Fruit fly (Drosophila melanogaster) whole organism, embryonic: Measurements from ENCODE around the gene fal.

Experiments
- Atf6 ChIP-seq: fragments of 200-800 bp; sonication (Bioruptor generic); IDR thresholded peaks from 2 replicates; pipeline ENCODE4 v1.3.6; 2022; ENCODE audit warnings: missing biosample characterization, missing genetic modification characterization
- Awh ChIP-seq: fragments of 200-800 bp; sonication (Bioruptor generic); IDR thresholded peaks from 2 replicates; pipeline ENCODE4, ENCODE4 v1.3.6; 2022; ENCODE audit warnings: missing biosample characterization, missing genetic modification characterization
- Bdp1 ChIP-seq: fragments of 200-800 bp; sonication (Bioruptor generic); optimal IDR thresholded peaks from 3 replicates; lab custom pipeline; 2016; ENCODE audit warnings: missing biosample characterization, missing genetic modification characterization
- Bgb ChIP-seq: fragments of 200-800 bp; sonication (Bioruptor generic); IDR thresholded peaks from 2 replicates; pipeline ENCODE4 v1.3.6; 2022; ENCODE audit warnings: missing biosample characterization, missing genetic modification characterization; ENCODE audit not compliant: partially characterized antibody
- CG10274 ChIP-seq: fragments of 200-800 bp; sonication (Bioruptor generic); optimal IDR thresholded peaks from 3 replicates; lab custom pipeline; 2017; ENCODE audit warnings: missing biosample characterization, mild to moderate bottlenecking, missing genetic modification characterization
- CG11504 ChIP-seq: fragments of 200-800 bp; sonication (Bioruptor generic); optimal IDR thresholded peaks from 3 replicates; lab custom pipeline; 2019; ENCODE audit warnings: missing biosample characterization, mild to moderate bottlenecking, missing genetic modification characterization, moderate library complexity
- CG1233 ChIP-seq: fragments of 200-800 bp; sonication (Bioruptor generic); optimal IDR thresholded peaks from 4 replicates; lab custom pipeline; 2018; ENCODE audit warnings: missing biosample characterization, mild to moderate bottlenecking, missing genetic modification characterization
- CG15696 ChIP-seq: fragments of 200-800 bp; sonication (Bioruptor generic); optimal IDR thresholded peaks from 2 replicates; lab custom pipeline; 2019; ENCODE audit warnings: missing biosample characterization, mild to moderate bottlenecking, missing genetic modification characterization, moderate library complexity
- CG17385 ChIP-seq: fragments of 200-800 bp; sonication (Bioruptor generic); optimal IDR thresholded peaks from 3 replicates; lab custom pipeline; 2018; ENCODE audit warnings: missing biosample characterization, mild to moderate bottlenecking, missing genetic modification characterization
- CG2678 ChIP-seq: fragments of 200-800 bp; sonication (Bioruptor generic); optimal IDR thresholded peaks from 3 replicates; lab custom pipeline; 2019; ENCODE audit warnings: missing biosample characterization, mild to moderate bottlenecking, missing genetic modification characterization, moderate library complexity
- CG31224 ChIP-seq: fragments of 200-800 bp; sonication (Bioruptor generic); IDR thresholded peaks from 2 replicates; pipeline ENCODE4 v1.3.6; 2022; ENCODE audit warnings: missing biosample characterization, missing genetic modification characterization
- CG32532 ChIP-seq: fragments of 200-800 bp; sonication (Bioruptor generic); IDR thresholded peaks from 2 replicates; pipeline ENCODE4 v1.3.6; 2022; ENCODE audit warnings: missing biosample characterization, missing genetic modification characterization
- CG33557 ChIP-seq: fragments of 200-800 bp; sonication (Bioruptor generic); optimal IDR thresholded peaks from 2 replicates; lab custom pipeline; 2019; ENCODE audit warnings: missing biosample characterization, mild to moderate bottlenecking, missing genetic modification characterization, moderate library complexity
- CG34422 ChIP-seq: fragments of 200-800 bp; sonication (Bioruptor generic); IDR thresholded peaks from 3 replicates; pipeline ENCODE4 v1.3.6; 2022; ENCODE audit warnings: missing biosample characterization, missing genetic modification characterization
- CG3838 ChIP-seq: fragments of 200-800 bp; sonication (Bioruptor generic); optimal IDR thresholded peaks from 3 replicates; lab custom pipeline; 2016; ENCODE audit warnings: missing biosample characterization, missing genetic modification characterization
- CG3847 ChIP-seq: fragments of 200-800 bp; sonication (Bioruptor generic); IDR thresholded peaks from 2 replicates; pipeline ENCODE4 v1.3.6; 2022; ENCODE audit warnings: missing biosample characterization, missing genetic modification characterization
- CG42726 ChIP-seq: fragments of 200-800 bp; sonication (Bioruptor generic); IDR thresholded peaks from 2 replicates; pipeline ENCODE4 v1.3.6; 2022; ENCODE audit warnings: missing biosample characterization, missing genetic modification characterization; ENCODE audit not compliant: partially characterized antibody
- CG9437 ChIP-seq: fragments of 200-800 bp; sonication (Bioruptor generic); optimal IDR thresholded peaks from 2 replicates; lab custom pipeline; 2018; ENCODE audit warnings: missing biosample characterization, mild to moderate bottlenecking, missing genetic modification characterization
- CG9797 ChIP-seq: fragments of 200-800 bp; sonication (Bioruptor generic); optimal IDR thresholded peaks from 3 replicates; lab custom pipeline; 2018; ENCODE audit warnings: missing biosample characterization, mild to moderate bottlenecking, missing genetic modification characterization
- Dfd ChIP-seq, 2 experiments: fragments of >200 bp; optimal IDR thresholded peaks; 2 replicates each; lab custom pipeline; 2017; ENCODE audit warnings: missing biosample characterization in 2 of 2, missing genetic modification characterization in 2 of 2
- Dp ChIP-seq: fragments of 200-800 bp; sonication (Bioruptor generic); optimal IDR thresholded peaks from 2 replicates; lab custom pipeline; 2018; ENCODE audit warnings: missing biosample characterization, mild to moderate bottlenecking, missing genetic modification characterization, moderate library complexity
- ERR ChIP-seq: fragments of 200-800 bp; sonication (Bioruptor generic); optimal IDR thresholded peaks from 2 replicates; lab custom pipeline; 2016; ENCODE audit warnings: missing biosample characterization, missing genetic modification characterization
- Ets97D ChIP-seq: fragments of 200-800 bp; sonication (Bioruptor generic); optimal IDR thresholded peaks from 3 replicates; lab custom pipeline; 2016; ENCODE audit warnings: missing biosample characterization, missing genetic modification characterization
- HLHmδ ChIP-seq: fragments of 200-800 bp; sonication (Bioruptor generic); optimal IDR thresholded peaks from 2 replicates; lab custom pipeline; 2018; ENCODE audit warnings: missing biosample characterization, mild to moderate bottlenecking, missing genetic modification characterization, moderate library complexity
- HmgZ ChIP-seq: fragments of 200-800 bp; sonication (Bioruptor generic); optimal IDR thresholded peaks from 2 replicates; lab custom pipeline; 2018; ENCODE audit warnings: missing biosample characterization, mild to moderate bottlenecking, missing genetic modification characterization
- Kr ChIP-seq: fragments of 200-800 bp; sonication (Bioruptor generic); optimal IDR thresholded peaks from 2 replicates; lab custom pipeline; 2017; ENCODE audit warnings: missing biosample characterization, mild to moderate bottlenecking, missing genetic modification characterization
- Myb ChIP-seq: fragments of 200-800 bp; sonication (Bioruptor generic); optimal IDR thresholded peaks from 2 replicates; lab custom pipeline; 2016; ENCODE audit warnings: missing biosample characterization, missing genetic modification characterization
- NC2β ChIP-seq: fragments of 200-800 bp; sonication (Bioruptor generic); optimal IDR thresholded peaks from 2 replicates; lab custom pipeline; 2016; ENCODE audit warnings: missing biosample characterization, missing genetic modification characterization
- Rfx ChIP-seq: fragments of 200-800 bp; sonication (Bioruptor generic); IDR thresholded peaks from 2 replicates; pipeline ENCODE4 v1.3.6; 2022; ENCODE audit warnings: missing biosample characterization, missing genetic modification characterization
- Xrp1 ChIP-seq: fragments of 200-800 bp; sonication (Bioruptor generic); IDR thresholded peaks from 2 replicates; pipeline ENCODE4 v1.3.6; 2022; ENCODE audit warnings: missing biosample characterization, missing genetic modification characterization
- YL-1 ChIP-seq: fragments of 200-800 bp; sonication (Bioruptor generic); optimal IDR thresholded peaks from 3 replicates; lab custom pipeline; 2017; ENCODE audit warnings: missing biosample characterization, mild to moderate bottlenecking, missing genetic modification characterization
- ac ChIP-seq: fragments of 200-800 bp; sonication (Bioruptor generic); optimal IDR thresholded peaks from 3 replicates; lab custom pipeline; 2017; ENCODE audit warnings: missing biosample characterization, mild to moderate bottlenecking, missing genetic modification characterization
- caup ChIP-seq: fragments of 200-800 bp; sonication (Bioruptor generic); optimal IDR thresholded peaks from 3 replicates; lab custom pipeline; 2017; ENCODE audit warnings: missing biosample characterization, mild to moderate bottlenecking, missing genetic modification characterization, moderate library complexity; ENCODE audit not compliant: severe bottlenecking
- cwo ChIP-seq: fragments of 200-800 bp; sonication (Bioruptor generic); optimal IDR thresholded peaks from 3 replicates; lab custom pipeline; 2017; ENCODE audit warnings: missing biosample characterization, missing genetic modification characterization, mild to moderate bottlenecking, moderate library complexity, missing genetic modification reagents
- da ChIP-seq: fragments of 200-800 bp; sonication (Bioruptor generic); optimal IDR thresholded peaks from 2 replicates; lab custom pipeline; 2016; ENCODE audit warnings: missing biosample characterization, missing genetic modification characterization
- ewg ChIP-seq: fragments of 200-800 bp; sonication (Bioruptor generic); optimal IDR thresholded peaks from 3 replicates; lab custom pipeline; 2017; ENCODE audit warnings: mild to moderate bottlenecking, missing biosample characterization, missing genetic modification reagents, missing genetic modification characterization
- exex ChIP-seq: fragments of 200-800 bp; sonication (Bioruptor generic); optimal IDR thresholded peaks from 4 replicates; lab custom pipeline; 2018; ENCODE audit warnings: missing biosample characterization, mild to moderate bottlenecking, missing genetic modification characterization, moderate library complexity
- eyg ChIP-seq: fragments of 200-800 bp; sonication (Bioruptor generic); optimal IDR thresholded peaks from 3 replicates; lab custom pipeline; 2016; ENCODE audit warnings: missing biosample characterization, missing genetic modification characterization
- ham ChIP-seq: fragments of 200-800 bp; sonication (Bioruptor generic); IDR thresholded peaks from 2 replicates; pipeline ENCODE4 v1.3.6; 2022; ENCODE audit warnings: missing biosample characterization, missing genetic modification characterization
- ind ChIP-seq: fragments of 200-800 bp; sonication (Bioruptor generic); optimal IDR thresholded peaks from 3 replicates; lab custom pipeline; 2016; ENCODE audit warnings: missing biosample characterization, missing genetic modification characterization
- lov ChIP-seq, 2 experiments: fragments of 200-800 bp in 1 of 2; fragments of >200 bp in 1 of 2; sonication (Bioruptor generic) in 1 of 2; IDR thresholded peaks in 1 of 2; optimal IDR thresholded peaks in 1 of 2; 2 replicates in 1 of 2; 3 replicates in 1 of 2; pipeline versions ENCODE4 v1.3.6 to Lab custom; 2017 to 2022; ENCODE audit warnings: missing biosample characterization in 1 of 2, missing genetic modification characterization in 1 of 2
- oc ChIP-seq: fragments of 200-800 bp; sonication (Bioruptor generic); optimal IDR thresholded peaks from 2 replicates; lab custom pipeline; 2018; ENCODE audit warnings: missing biosample characterization, mild to moderate bottlenecking, missing genetic modification characterization, moderate library complexity
- onecut ChIP-seq: fragments of 200-800 bp; sonication (Bioruptor generic); IDR thresholded peaks from 2 replicates; pipeline ENCODE4 v1.3.6; 2022; ENCODE audit warnings: missing biosample characterization, missing genetic modification characterization
- otp ChIP-seq: fragments of 200-800 bp; sonication (Bioruptor generic); IDR thresholded peaks from 3 replicates; pipeline ENCODE4, ENCODE4 v1.3.6; 2022; ENCODE audit warnings: missing biosample characterization, missing genetic modification characterization
- peb ChIP-seq: fragments of 200-800 bp; sonication (Bioruptor generic); IDR thresholded peaks from 2 replicates; pipeline ENCODE4 v1.3.6; 2022; ENCODE audit warnings: missing biosample characterization, missing genetic modification characterization
- run ChIP-seq: fragments of 200-800 bp; sonication (Bioruptor generic); optimal IDR thresholded peaks from 3 replicates; lab custom pipeline; 2018; ENCODE audit warnings: missing biosample characterization, mild to moderate bottlenecking, missing genetic modification characterization
- slbo ChIP-seq: fragments of 200-800 bp; sonication (Bioruptor generic); IDR thresholded peaks from 2 replicates; pipeline ENCODE4 v1.3.6; 2022; ENCODE audit warnings: missing biosample characterization, missing genetic modification characterization
- unc-4 ChIP-seq: fragments of 200-800 bp; sonication (Bioruptor generic); IDR thresholded peaks from 2 replicates; pipeline ENCODE4 v1.3.6; 2022; ENCODE audit warnings: missing biosample characterization, missing genetic modification characterization; ENCODE audit not compliant: partially characterized antibody
- usp ChIP-seq: fragments of >200 bp; optimal IDR thresholded peaks from 2 replicates; lab custom pipeline; 2017; ENCODE audit warnings: missing biosample characterization, missing genetic modification characterization

fal gene

dm6 chr3L:19254715-19255428, 39.5 kb upstream of the fal start, which contains the start of the genes mRpL21 and rept (continued):
- TF ChIP-seq Dfd (GFP tag; optimal IDR thresholded peaks at IDR 0.05; lab: Kevin White, UChicago) (no peak), CG9797 (GFP tag; lab: Kevin White, UChicago) (peak; percentile 67), CG32532 (peak; percentile 42), ewg (GFP tag; lab: Kevin White, UChicago) (peak; percentile 79), YL-1 (GFP tag; lab: Kevin White, UChicago) (peak; percentile 81), Xrp1 (GFP tag; lab: Robert Waterston, UW) (peak; percentile 66), CG1233 (peak; percentile 36), run (tag; lab: Kevin White, UChicago) (no peak), CG34422 (GFP tag; lab: Robert Waterston, UW) (peak; percentile 59; the same call in 1 of the 3 replicates), CG9437 (GFP tag; lab: Kevin White, UChicago) (peak; percentile 46), Bgb (GFP tag; lab: Robert Waterston, UW) (no peak), CG10274 (GFP tag; lab: Kevin White, UChicago) (no peak), Awh (no peak), ind (GFP tag; lab: Kevin White, UChicago) (peak; percentile 57), ac (GFP tag; lab: Kevin White, UChicago) (no peak), Kr (no peak), CG42726 (no peak), CG2678 (tag; lab: Kevin White, UChicago) (peak; percentile 55), otp (GFP tag; lab: Robert Waterston, UW) (no peak), eyg (no peak), exex (peak; percentile 8), HmgZ (tag; lab: Kevin White, UChicago) (peak; percentile 72), Myb (GFP tag; lab: Kevin White, UChicago) (peak; percentile 72), ham (no peak), usp (GFP tag; lab: Kevin White, UChicago) (no peak), CG3847 (GFP tag; lab: Robert Waterston, UW) (peak; percentile 73), Dp (GFP tag; lab: Kevin White, UChicago) (peak; percentile 42), slbo (peak; percentile 67), caup (GFP tag; lab: Kevin White, UChicago) (peak; percentile 63), CG15696 (tag; lab: Kevin White, UChicago) (no peak), HLHmδ (no peak), Atf6 (GFP tag; lab: Robert Waterston, UW) (peak; percentile 51; the same call in 1 of the 2 replicates), da (peak; percentile 43), cwo (GFP tag; lab: Kevin White, UChicago) (peak; percentile 45), oc (no peak), peb (GFP tag; lab: Robert Waterston, UW) (no peak), CG11504 (tag; lab: Kevin White, UChicago) (peak; percentile 47), CG33557 (GFP tag; lab: Kevin White, UChicago) (peak; percentile 34), CG3838 (GFP tag; lab: Kevin White, UChicago) (no peak), Rfx (GFP tag; lab: Robert Waterston, UW) (peak; percentile 77), CG31224 (peak; percentile 34; the same call in 1 of the 2 replicates), CG17385 (GFP tag; lab: Kevin White, UChicago) (peak; percentile 52), unc-4 (no peak), Bdp1 (GFP tag; lab: Kevin White, UChicago) (peak; percentile 51), Ets97D (GFP tag; lab: Kevin White, UChicago) (peak; percentile 62), ERR (no peak), lov (optimal IDR thresholded peaks at IDR 0.05; lab: Kevin White, UChicago) (no peak), lov (GFP tag; IDR thresholded peaks at IDR 0.05; lab: Robert Waterston, UW) (no peak), NC2β (GFP tag; lab: Kevin White, UChicago) (peak; percentile 11), onecut (GFP tag; lab: Robert Waterston, UW) (0 out of 2 replicates have a peak, but pooled peaks have one; percentile 15)
